Worm (Caenorhabditis elegans): ENCODE results near the gene nos-2.

The nos-2 gene

DNA sequence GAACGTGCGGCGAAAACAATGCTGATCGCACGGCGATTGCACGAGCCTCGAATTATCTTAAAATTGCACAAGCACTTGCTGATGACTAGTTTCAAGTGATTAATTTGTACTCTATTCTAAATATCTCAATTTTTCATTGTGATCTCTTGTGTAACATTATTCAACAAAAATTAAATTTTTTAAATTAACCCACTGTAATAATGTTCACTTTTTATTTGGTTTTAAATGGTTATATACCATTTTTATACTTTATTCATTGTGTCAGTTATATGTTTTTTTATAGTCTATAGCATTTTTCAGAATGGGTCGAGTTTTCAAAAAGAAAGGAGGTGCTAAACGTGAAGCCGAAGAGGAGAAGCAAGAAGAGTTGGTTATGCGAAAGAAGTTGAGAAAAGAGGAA, 11.8 kb upstream of the nos-2 start, which contains the start of gene ZK1127.4:
Gene ZK1127.4, plus strand, starts transcription at position 301 of the 400 bp plus-strand sequence.
- TF ChIP-seq lin-26 (GFP tag; IDR thresholded peaks at IDR 0.05) (no peak), him-1 (tag; optimal IDR thresholded peaks at IDR 0.05) (no peak), snpc-4 (GFP tag; optimal IDR thresholded peaks at IDR 0.05) (no peak), snpc-4 (tag; optimal IDR thresholded peaks at IDR 0.05) (no peak), nhr-80 (tag; optimal IDR thresholded peaks at IDR 0.05) (no peak), bed-2 (GFP tag; IDR thresholded peaks at IDR 0.05) (no peak), akir-1 (GFP tag; optimal IDR thresholded peaks at IDR 0.05) (no peak), C06A6.2 (GFP tag; conservative IDR thresholded peaks at IDR 0.05) (no peak), C17E4.6 (GFP tag; IDR thresholded peaks at IDR 0.05) (no peak), madf-6 (GFP tag; IDR thresholded peaks at IDR 0.05) (no peak), efl-1 (GFP tag; optimal IDR thresholded peaks at IDR 0.05) (no peak), ceh-91 (GFP tag; IDR thresholded peaks at IDR 0.05) (no peak), aptf-3 (GFP tag; IDR thresholded peaks at IDR 0.05) (no peak), Y79H2A.3 (GFP tag; conservative IDR thresholded peaks at IDR 0.05) (no peak), F49E8.2 (tag; optimal IDR thresholded peaks at IDR 0.05; ENCODE audit: insufficient read depth) (no peak)

DNA sequence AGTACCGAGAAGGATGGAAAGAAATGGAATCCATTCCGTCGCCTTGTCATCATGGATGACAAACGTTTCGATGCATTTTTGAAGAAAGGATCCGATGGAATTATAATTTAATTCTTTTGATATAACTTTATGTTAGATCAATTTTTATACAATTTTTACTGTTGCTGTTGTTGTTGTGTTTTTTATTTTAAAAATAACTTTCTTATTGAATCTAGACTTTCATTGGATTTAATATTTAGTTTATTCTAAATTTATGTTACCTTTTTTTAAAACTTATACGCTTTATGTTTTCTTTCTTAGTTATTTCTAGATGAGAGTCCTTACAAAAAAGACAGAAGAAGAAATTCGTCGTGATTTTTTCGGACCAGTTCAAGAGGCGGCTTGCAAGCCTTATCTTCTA, 10.4 kb upstream of the nos-2 start, which contains the start of gene ZK1127.3:
Gene ZK1127.3, plus strand, starts transcription at position 301 of the 400 bp plus-strand sequence.
- TF ChIP-seq F39B2.1 (GFP tag; IDR thresholded peaks at IDR 0.05) (no peak), hlh-12 (tag; optimal IDR thresholded peaks at IDR 0.05) (no peak), xnd-1 (tag; optimal IDR thresholded peaks at IDR 0.05) (no peak), gei-17 (GFP tag; optimal IDR thresholded peaks at IDR 0.05) (no peak), K11D2.4 (GFP tag; IDR thresholded peaks at IDR 0.05) (no peak), hmg-20 (GFP tag; IDR thresholded peaks at IDR 0.05) (no peak), snpc-3.4 (tag; optimal IDR thresholded peaks at IDR 0.05) (no peak), tbp1 (GFP tag; optimal IDR thresholded peaks at IDR 0.05) (no peak), egl-44 (GFP tag; IDR thresholded peaks at IDR 0.05) (no peak), D2030.7 (GFP tag; IDR thresholded peaks at IDR 0.05) (no peak), dpff-1 (tag; optimal IDR thresholded peaks at IDR 0.05) (no peak), F22D6.2 (tag; optimal IDR thresholded peaks at IDR 0.05) (no peak), lin-40 (tag; optimal IDR thresholded peaks at IDR 0.05) (no peak), Y79H2A.3 (GFP tag; conservative IDR thresholded peaks at IDR 0.05) (no peak), F37B4.10 (GFP tag; IDR thresholded peaks at IDR 0.05) (no peak), ztf-6 (GFP tag; IDR thresholded peaks at IDR 0.05) (no peak)

DNA sequence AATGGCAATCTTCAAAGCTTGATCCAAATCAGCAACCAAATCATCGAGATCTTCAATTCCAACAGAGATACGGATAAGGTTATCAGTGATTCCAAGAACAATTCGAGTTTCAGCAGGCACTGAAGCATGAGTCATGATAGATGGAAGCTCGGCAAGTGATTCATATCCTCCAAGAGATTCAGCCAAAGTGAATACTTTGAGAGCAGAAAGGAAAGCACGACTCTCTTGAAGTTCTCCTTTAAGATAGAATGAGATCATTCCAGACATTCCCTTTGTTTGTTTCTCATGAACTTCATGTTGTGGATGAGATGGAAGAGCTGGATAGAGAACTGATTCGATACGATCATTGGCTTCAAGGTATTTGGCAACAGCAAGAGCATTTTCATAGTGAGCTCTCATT, 9.1 kb upstream of the nos-2 start:
- TF ChIP-seq egl-44 (GFP tag; IDR thresholded peaks at IDR 0.05), result 0 out of 2 replicates have a peak, but pooled peaks have one; percentile 17
- TF ChIP-seq nfya-1 (tag; optimal IDR thresholded peaks at IDR 0.05; ENCODE audit: borderline replicate concordance, insufficient read depth), result no peak
- TF ChIP-seq ceh-58 (GFP tag; IDR thresholded peaks at IDR 0.05), result no peak
- TF ChIP-seq gei-17 (GFP tag; optimal IDR thresholded peaks at IDR 0.05), result no peak
- TF ChIP-seq F55B11.4 (tag; optimal IDR thresholded peaks at IDR 0.05; ENCODE audit: borderline replicate concordance, insufficient read depth), result no peak
- TF ChIP-seq nhr-120 (GFP tag; IDR thresholded peaks at IDR 0.05), result no peak
- TF ChIP-seq him-1 (tag; optimal IDR thresholded peaks at IDR 0.05), result peak; percentile 28
- 0 out of 2 replicates have a peak, but pooled peaks have one; percentile 12 for TF ChIP-seq mcd-1 (GFP tag; IDR thresholded peaks at IDR 0.05)
- TF ChIP-seq hlh-12 (tag; optimal IDR thresholded peaks at IDR 0.05), result no peak
- no peak for TF ChIP-seq snpc-4 (GFP tag; optimal IDR thresholded peaks at IDR 0.05)
- no peak for TF ChIP-seq snpc-4 (tag; optimal IDR thresholded peaks at IDR 0.05)
- TF ChIP-seq ceh-27 (GFP tag; optimal IDR thresholded peaks at IDR 0.05), result no peak

All from whole organism, young adult.